Fruit fly (Drosophila melanogaster): ENCODE measurements around the gene Wdr81.
A peak's percentile ranks its signal among the peaks of the same experiment; 100 is the strongest.

Wdr81 gene

DNA sequence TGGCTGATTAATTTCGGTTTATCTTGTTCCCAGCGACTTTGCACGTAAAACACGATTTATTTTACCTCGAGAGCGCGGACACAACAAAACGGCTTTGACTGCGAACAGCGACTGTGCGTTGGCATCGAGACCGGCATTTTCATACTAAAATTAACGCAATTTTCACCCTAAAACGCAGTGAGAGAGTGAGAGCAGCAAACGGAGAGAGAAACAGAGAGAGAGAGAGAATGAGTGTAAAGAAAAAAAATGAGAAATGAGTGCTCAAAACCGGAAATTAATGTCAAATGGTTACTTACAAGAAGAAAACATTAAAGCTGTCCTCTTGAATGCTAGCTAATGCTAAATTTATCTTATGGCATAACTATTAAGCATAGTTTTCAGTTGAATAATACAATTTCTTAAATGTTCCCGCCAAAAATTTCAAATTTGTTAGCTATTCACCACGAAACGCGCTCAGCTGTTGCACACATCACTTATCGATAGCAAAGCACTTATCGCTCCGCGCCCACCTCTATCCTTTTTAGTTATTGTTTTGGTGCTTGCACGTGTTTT lies 35.2 kb upstream of the Wdr81 start, which contains the start of the genes JhI-21, RpL7-like and CG34164 (continued):
- TF ChIP-seq CG32532 (GFP tag; IDR thresholded peaks at IDR 0.05), result peak; percentile 65; the same call in 1 of the 2 replicates
- no peak for TF ChIP-seq bcd (GFP tag; optimal IDR thresholded peaks at IDR 0.05)
- TF ChIP-seq sqz (GFP tag; optimal IDR thresholded peaks at IDR 0.05), result peak; percentile 94
- TF ChIP-seq bowl (GFP tag; IDR thresholded peaks at IDR 0.05), result no peak
- no peak for TF ChIP-seq CG43689 (GFP tag; IDR thresholded peaks at IDR 0.05)
- no peak for TF ChIP-seq Kr (GFP tag; optimal IDR thresholded peaks at IDR 0.05)
- peak; percentile 50 for TF ChIP-seq CG17385 (GFP tag; optimal IDR thresholded peaks at IDR 0.05)
- TF ChIP-seq ash1 (GFP tag; optimal IDR thresholded peaks at IDR 0.05), result no peak
- TF ChIP-seq bsh (GFP tag; optimal IDR thresholded peaks at IDR 0.05), result peak in 1 of 2 experiments; percentile 19
- peak; percentile 35 for TF ChIP-seq CG8924 (tag; optimal IDR thresholded peaks at IDR 0.05)
- peak; percentile 77 for TF ChIP-seq CG13287 (GFP tag; IDR thresholded peaks at IDR 0.05; ENCODE audit: partially characterized antibody)
- peak; percentile 19; the same call in 1 of the 2 replicates for TF ChIP-seq E2f1 (GFP tag; IDR thresholded peaks at IDR 0.05)
- no peak for TF ChIP-seq CoRest (tag; optimal IDR thresholded peaks at IDR 0.05)
- TF ChIP-seq CG9437 (GFP tag; optimal IDR thresholded peaks at IDR 0.05), result no peak

DNA sequence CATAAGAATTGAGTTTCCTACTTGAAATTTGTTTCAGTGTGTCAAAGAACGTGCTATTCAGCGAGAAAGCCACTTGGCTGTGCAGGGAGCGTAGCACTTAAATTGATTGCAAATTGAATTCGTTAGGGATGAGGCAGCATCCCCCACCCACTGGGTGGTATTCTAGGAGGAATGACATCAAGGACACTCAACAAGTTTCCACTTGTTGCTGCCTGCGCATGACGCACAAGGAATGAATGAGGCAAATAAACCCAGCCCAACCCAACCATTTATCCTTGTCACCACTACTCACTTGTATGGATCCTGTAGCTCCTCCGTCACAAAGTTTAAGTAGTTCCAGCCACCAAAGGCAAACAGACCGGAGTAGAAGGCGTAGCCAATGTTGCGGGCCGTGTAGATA lies 32.6 kb upstream of the Wdr81 start:
- TF ChIP-seq CG11456 (GFP tag; IDR thresholded peaks at IDR 0.05) (no peak), scrt (GFP tag; optimal IDR thresholded peaks at IDR 0.05) (peak; percentile 97), Med (GFP tag) (peak; percentile 14)

DNA sequence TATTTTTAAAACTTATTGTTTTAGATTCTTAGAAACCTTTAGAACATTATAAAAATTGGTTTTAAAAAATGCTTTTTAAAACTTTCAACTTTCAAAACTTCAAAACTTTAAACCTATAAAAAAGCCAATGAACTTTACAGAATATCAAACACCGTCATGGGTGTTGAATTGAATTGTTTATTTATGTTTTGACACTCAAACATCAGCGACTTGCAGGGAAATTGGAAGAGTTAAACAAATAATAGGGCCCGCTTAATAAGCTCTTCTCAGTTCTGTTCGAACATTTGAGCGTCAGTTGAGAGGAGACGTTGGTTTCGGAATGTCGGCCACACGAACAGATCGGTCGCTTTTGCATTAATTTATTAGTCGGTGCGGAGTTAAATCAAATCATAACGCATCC lies 28.4 kb upstream of the Wdr81 start, which contains the start of gene PLCXD:
Gene PLCXD (plus strand): TSS at position 286 of the 400 bp plus-strand sequence.
- TF ChIP-seq Hr39 (optimal IDR thresholded peaks at IDR 0.05), result no peak
- peak; percentile 36 for TF ChIP-seq CG4707 (GFP tag; optimal IDR thresholded peaks at IDR 0.05)
- peak; percentile 8 for TF ChIP-seq Fer3 (tag; optimal IDR thresholded peaks at IDR 0.05)
- no peak for TF ChIP-seq dpn (GFP tag; optimal IDR thresholded peaks at IDR 0.05)
- TF ChIP-seq CG10274 (GFP tag; optimal IDR thresholded peaks at IDR 0.05), result no peak
- peak; percentile 91 for TF ChIP-seq CG5180 (GFP tag; optimal IDR thresholded peaks at IDR 0.05)
- TF ChIP-seq org-1 (GFP tag; optimal IDR thresholded peaks at IDR 0.05), result no peak
- TF ChIP-seq CG17359 (tag; optimal IDR thresholded peaks at IDR 0.05), result peak; percentile 15
- peak; percentile 51; the same call in 2 of the 3 replicates for TF ChIP-seq ci (GFP tag; IDR thresholded peaks at IDR 0.05)
- TF ChIP-seq z (GFP tag; IDR thresholded peaks at IDR 0.05), result peak; percentile 67; the same call in 2 of the 3 replicates
- TF ChIP-seq CG13775 (GFP tag; optimal IDR thresholded peaks at IDR 0.05), result no peak
- TF ChIP-seq crc (GFP tag; optimal IDR thresholded peaks at IDR 0.05), result no peak
- no peak for TF ChIP-seq pho (GFP tag; optimal IDR thresholded peaks at IDR 0.05)
- no peak for TF ChIP-seq CG7963 (GFP tag; IDR thresholded peaks at IDR 0.05; ENCODE audit: partially characterized antibody)
- no peak for TF ChIP-seq CG17612 (GFP tag; IDR thresholded peaks at IDR 0.05)
- TF ChIP-seq CG4424 (GFP tag; optimal IDR thresholded peaks at IDR 0.05), result no peak
- TF ChIP-seq otp (GFP tag; IDR thresholded peaks at IDR 0.05), result no peak
- TF ChIP-seq kni (GFP tag; optimal IDR thresholded peaks at IDR 0.05), result peak; percentile 20
- no peak for TF ChIP-seq Hr51 (GFP tag; optimal IDR thresholded peaks at IDR 0.05)
- no peak for TF ChIP-seq CG3995 (GFP tag; optimal IDR thresholded peaks at IDR 0.05)
- TF ChIP-seq mirr (GFP tag; optimal IDR thresholded peaks at IDR 0.05), result no peak
- no peak for TF ChIP-seq Dip2 (GFP tag; IDR thresholded peaks at IDR 0.05)
- no peak for TF ChIP-seq CG13123 (GFP tag; optimal IDR thresholded peaks at IDR 0.05)
- TF ChIP-seq maf-S (GFP tag; optimal IDR thresholded peaks at IDR 0.05), result no peak
- peak; percentile 39 for TF ChIP-seq CG3407 (GFP tag; optimal IDR thresholded peaks at IDR 0.05)
- no peak for TF ChIP-seq cwo (GFP tag; optimal IDR thresholded peaks at IDR 0.05)
- no peak for TF ChIP-seq chn (GFP tag; optimal IDR thresholded peaks at IDR 0.05)
- TF ChIP-seq nau (GFP tag; optimal IDR thresholded peaks at IDR 0.05), result no peak
- peak; percentile 24 for TF ChIP-seq gsb-n (tag; optimal IDR thresholded peaks at IDR 0.05)
- no peak for TF ChIP-seq Dbx (GFP tag; IDR thresholded peaks at IDR 0.05)
- TF ChIP-seq CG14667 (GFP tag; IDR thresholded peaks at IDR 0.05), result no peak
